Fruit fly (Drosophila melanogaster) whole organism, embryonic: ENCODE results near the gene Pss.

ENCODE experiments used
- Atf-2 ChIP-seq: fragments of 200-800 bp; sonication (Bioruptor generic); optimal IDR thresholded peaks from 2 replicates; lab custom pipeline; 2016; ENCODE audit warnings: missing biosample characterization, missing genetic modification characterization
- B-H1 ChIP-seq: fragments of 200-800 bp; sonication (Bioruptor generic); IDR thresholded peaks from 3 replicates; pipeline ENCODE4 v1.3.6; 2022; ENCODE audit warnings: missing biosample characterization, missing genetic modification characterization
- CG10366 ChIP-seq: fragments of 200-800 bp; sonication (Bioruptor generic); IDR thresholded peaks from 2 replicates; pipeline ENCODE4 v1.3.6; 2022; ENCODE audit warnings: missing biosample characterization, missing genetic modification characterization
- CG12659 ChIP-seq: fragments of 200-800 bp; sonication (Bioruptor generic); optimal IDR thresholded peaks from 3 replicates; lab custom pipeline; 2017; ENCODE audit warnings: mild to moderate bottlenecking, missing biosample characterization, missing genetic modification reagents, missing genetic modification characterization
- CG13624 ChIP-seq: fragments of 200-800 bp; sonication (Bioruptor generic); optimal IDR thresholded peaks from 2 replicates; lab custom pipeline; 2016; ENCODE audit warnings: missing biosample characterization, missing genetic modification characterization
- CG14441 ChIP-seq: fragments of 200-800 bp; sonication (Bioruptor generic); IDR thresholded peaks from 2 replicates; pipeline ENCODE4 v1.3.6; 2022; ENCODE audit warnings: missing biosample characterization, missing genetic modification characterization
- CG14667 ChIP-seq: fragments of 200-800 bp; sonication (Bioruptor generic); IDR thresholded peaks from 2 replicates; pipeline ENCODE4 v1.3.6; 2022; ENCODE audit warnings: missing biosample characterization, missing genetic modification characterization
- CG1529 ChIP-seq: fragments of 200-800 bp; sonication (Bioruptor generic); optimal IDR thresholded peaks from 3 replicates; lab custom pipeline; 2018; ENCODE audit warnings: missing biosample characterization, missing genetic modification characterization
- CG15696 ChIP-seq: fragments of 200-800 bp; sonication (Bioruptor generic); optimal IDR thresholded peaks from 2 replicates; lab custom pipeline; 2019; ENCODE audit warnings: missing biosample characterization, mild to moderate bottlenecking, missing genetic modification characterization, moderate library complexity
- CG1602 ChIP-seq: fragments of 200-800 bp; sonication (Bioruptor generic); optimal IDR thresholded peaks from 3 replicates; lab custom pipeline; 2016; ENCODE audit warnings: missing biosample characterization, missing genetic modification characterization
- CG17385 ChIP-seq: fragments of 200-800 bp; sonication (Bioruptor generic); optimal IDR thresholded peaks from 3 replicates; lab custom pipeline; 2018; ENCODE audit warnings: missing biosample characterization, mild to moderate bottlenecking, missing genetic modification characterization
- CG17829 ChIP-seq: fragments of 200-800 bp; optimal IDR thresholded peaks from 2 replicates; lab custom pipeline; 2019; ENCODE audit warnings: missing biosample characterization, mild to moderate bottlenecking, missing genetic modification characterization, moderate library complexity
- CG17912 ChIP-seq: fragments of 200-800 bp; sonication (Bioruptor generic); optimal IDR thresholded peaks from 2 replicates; lab custom pipeline; 2018; ENCODE audit warnings: missing biosample characterization, mild to moderate bottlenecking, missing genetic modification characterization
- CG18476 ChIP-seq: fragments of 200-800 bp; sonication (Bioruptor generic); optimal IDR thresholded peaks from 2 replicates; lab custom pipeline; 2016; ENCODE audit warnings: missing biosample characterization, mild to moderate bottlenecking, missing genetic modification characterization
- CG2875 ChIP-seq: fragments of 200-800 bp; sonication (Bioruptor generic); optimal IDR thresholded peaks from 2 replicates; lab custom pipeline; 2017; ENCODE audit warnings: missing biosample characterization, mild to moderate bottlenecking, missing genetic modification characterization, missing genetic modification reagents
- CG31441 ChIP-seq: fragments of 200-800 bp; sonication (Bioruptor generic); IDR thresholded peaks from 2 replicates; pipeline ENCODE4 v1.3.6; 2022; ENCODE audit warnings: missing biosample characterization, missing genetic modification characterization
- CG32767 ChIP-seq: fragments of 200-800 bp; sonication (Bioruptor generic); IDR thresholded peaks from 2 replicates; pipeline ENCODE4 v1.3.6; 2022; ENCODE audit warnings: missing biosample characterization, missing genetic modification characterization
- CG3995 ChIP-seq: fragments of 200-800 bp; sonication (Bioruptor generic); optimal IDR thresholded peaks from 3 replicates; lab custom pipeline; 2016; ENCODE audit warnings: missing biosample characterization, missing genetic modification characterization
- CG43689 ChIP-seq: fragments of 200-800 bp; sonication (Bioruptor generic); IDR thresholded peaks from 2 replicates; pipeline ENCODE4 v1.3.6; 2022; ENCODE audit warnings: missing biosample characterization, missing genetic modification characterization
- CG5180 ChIP-seq: fragments of 200-800 bp; sonication (Bioruptor generic); optimal IDR thresholded peaks from 3 replicates; lab custom pipeline; 2017; ENCODE audit warnings: missing biosample characterization, missing genetic modification characterization, mild to moderate bottlenecking, moderate library complexity, missing genetic modification reagents
- CG8089 ChIP-seq: fragments of 200-800 bp; sonication (Bioruptor generic); optimal IDR thresholded peaks from 3 replicates; lab custom pipeline; 2016; ENCODE audit warnings: missing biosample characterization, missing genetic modification characterization
- Chrac-16 ChIP-seq: fragments of 200-800 bp; sonication (Bioruptor generic); optimal IDR thresholded peaks from 3 replicates; lab custom pipeline; 2016; ENCODE audit warnings: missing biosample characterization, missing genetic modification characterization
- Dip2 ChIP-seq: fragments of 200-800 bp; sonication (Bioruptor generic); IDR thresholded peaks from 2 replicates; pipeline ENCODE4 v1.3.6; 2022; ENCODE audit warnings: missing biosample characterization, missing genetic modification characterization
- Drgx ChIP-seq: fragments of 200-800 bp; sonication (Bioruptor generic); IDR thresholded peaks from 2 replicates; pipeline ENCODE4 v1.3.6; 2022; ENCODE audit warnings: missing biosample characterization, missing genetic modification characterization
- Elba2 ChIP-seq: fragments of 200-800 bp; sonication (Bioruptor generic); optimal IDR thresholded peaks from 3 replicates; lab custom pipeline; 2016; ENCODE audit warnings: missing biosample characterization, missing genetic modification characterization
- Ets97D ChIP-seq: fragments of 200-800 bp; sonication (Bioruptor generic); optimal IDR thresholded peaks from 3 replicates; lab custom pipeline; 2016; ENCODE audit warnings: missing biosample characterization, missing genetic modification characterization
- HmgZ ChIP-seq: fragments of 200-800 bp; sonication (Bioruptor generic); optimal IDR thresholded peaks from 2 replicates; lab custom pipeline; 2018; ENCODE audit warnings: missing biosample characterization, mild to moderate bottlenecking, missing genetic modification characterization
- Hr39 ChIP-seq: fragments of >200 bp; optimal IDR thresholded peaks from 2 replicates; lab custom pipeline; 2017
- Vsx1 ChIP-seq: fragments of 200-800 bp; sonication (Bioruptor generic); optimal IDR thresholded peaks from 2 replicates; lab custom pipeline; 2017; ENCODE audit warnings: missing biosample characterization, mild to moderate bottlenecking, missing genetic modification characterization, missing genetic modification reagents
- ato ChIP-seq: fragments of 200-800 bp; sonication (Bioruptor generic); IDR thresholded peaks from 2 replicates; pipeline ENCODE4 v1.3.6; 2022; ENCODE audit warnings: missing biosample characterization, missing genetic modification characterization; ENCODE audit not compliant: partially characterized antibody
- bcd ChIP-seq: fragments of 200-800 bp; sonication (Bioruptor generic); optimal IDR thresholded peaks from 2 replicates; lab custom pipeline; 2017; ENCODE audit warnings: missing biosample characterization, mild to moderate bottlenecking, missing genetic modification characterization
- chif ChIP-seq, 2 experiments: fragments of 200-800 bp; sonication (Bioruptor generic); optimal IDR thresholded peaks; 3 replicates each; lab custom pipeline; 2016; ENCODE audit warnings: missing biosample characterization in 2 of 2, missing genetic modification characterization in 2 of 2
- corto ChIP-seq: fragments of 200-800 bp; sonication (Bioruptor generic); optimal IDR thresholded peaks from 2 replicates; lab custom pipeline; 2016; ENCODE audit warnings: missing biosample characterization, mild to moderate bottlenecking, missing genetic modification characterization, moderate library complexity
- da ChIP-seq: fragments of 200-800 bp; sonication (Bioruptor generic); optimal IDR thresholded peaks from 2 replicates; lab custom pipeline; 2016; ENCODE audit warnings: missing biosample characterization, missing genetic modification characterization
- grn ChIP-seq: fragments of 200-800 bp; sonication (Bioruptor generic); optimal IDR thresholded peaks from 3 replicates; lab custom pipeline; 2017; ENCODE audit warnings: missing biosample characterization, missing genetic modification characterization
- kay ChIP-seq: fragments of 200-800 bp; sonication (Bioruptor generic); optimal IDR thresholded peaks from 2 replicates; lab custom pipeline; 2016; ENCODE audit warnings: missing biosample characterization, missing genetic modification characterization
- lab ChIP-seq: fragments of 200-800 bp; sonication (Bioruptor generic); optimal IDR thresholded peaks from 3 replicates; lab custom pipeline; 2017; ENCODE audit warnings: missing biosample characterization, missing genetic modification characterization, mild to moderate bottlenecking, moderate library complexity, missing genetic modification reagents
- maf-S ChIP-seq: fragments of 200-800 bp; sonication (Bioruptor generic); optimal IDR thresholded peaks from 2 replicates; lab custom pipeline; 2016; ENCODE audit warnings: missing biosample characterization, missing genetic modification characterization
- onecut ChIP-seq: fragments of 200-800 bp; sonication (Bioruptor generic); IDR thresholded peaks from 2 replicates; pipeline ENCODE4 v1.3.6; 2022; ENCODE audit warnings: missing biosample characterization, missing genetic modification characterization
- pnt ChIP-seq: fragments of 200-800 bp; sonication (Bioruptor generic); optimal IDR thresholded peaks from 3 replicates; lab custom pipeline; 2016; ENCODE audit warnings: missing biosample characterization, missing genetic modification characterization
- sd ChIP-seq: fragments of 200-800 bp; sonication (Bioruptor generic); optimal IDR thresholded peaks from 3 replicates; lab custom pipeline; 2018; ENCODE audit warnings: missing biosample characterization, mild to moderate bottlenecking, missing genetic modification characterization, moderate library complexity
- sens ChIP-seq: fragments of 200-800 bp; sonication (Bioruptor generic); peaks from one replicate; lab custom pipeline; 2016; ENCODE audit warnings: missing biosample characterization, missing genetic modification characterization
- sima ChIP-seq: fragments of 200-800 bp; sonication (Bioruptor generic); optimal IDR thresholded peaks from 2 replicates; lab custom pipeline; 2016; ENCODE audit warnings: missing biosample characterization, missing genetic modification characterization
- slp2 ChIP-seq: fragments of 200-800 bp; sonication (Bioruptor generic); optimal IDR thresholded peaks from 2 replicates; lab custom pipeline; 2016; ENCODE audit warnings: missing biosample characterization, missing genetic modification characterization
- sob ChIP-seq: fragments of 200-800 bp; sonication (Bioruptor generic); IDR thresholded peaks from 2 replicates; pipeline ENCODE4 v1.3.6; 2022; ENCODE audit warnings: missing biosample characterization, missing genetic modification characterization
- tll ChIP-seq, 2 experiments: fragments of 200-800 bp in 1 of 2; fragments of >200 bp in 1 of 2; sonication (Bioruptor generic) in 1 of 2; optimal IDR thresholded peaks; 2 replicates each; lab custom pipeline; 2017 to 2019; ENCODE audit warnings: missing biosample characterization in 2 of 2, missing genetic modification characterization in 2 of 2, mild to moderate bottlenecking in 1 of 2, moderate library complexity in 1 of 2
- twi ChIP-seq: fragments of 200-800 bp; optimal IDR thresholded peaks from 2 replicates; lab custom pipeline; 2019; ENCODE audit warnings: missing biosample characterization, mild to moderate bottlenecking, missing genetic modification characterization, moderate library complexity
- vnd ChIP-seq: fragments of 200-800 bp; sonication (Bioruptor generic); IDR thresholded peaks from 3 replicates; pipeline ENCODE4 v1.3.6; 2022; ENCODE audit warnings: missing biosample characterization, missing genetic modification characterization; ENCODE audit not compliant: partially characterized antibody
- zen ChIP-seq: fragments of 200-800 bp; sonication (Bioruptor generic); optimal IDR thresholded peaks from 3 replicates; lab custom pipeline; 2018; ENCODE audit warnings: missing biosample characterization, mild to moderate bottlenecking, missing genetic modification characterization, moderate library complexity

Gene Pss

dm6 chr3L:20509121-20509934 is 16.6 kb downstream of the Pss start (continued):
- TF ChIP-seq maf-S (peak; percentile 17), Vsx1 (GFP tag; lab: Kevin White, UChicago) (peak; percentile 58), Atf-2 (GFP tag; lab: Kevin White, UChicago) (peak; percentile 67), sens (peak; percentile 97), ato (GFP tag; lab: Robert Waterston, UW) (no peak), vnd (GFP tag; lab: Robert Waterston, UW) (no peak), corto (GFP tag; lab: Kevin White, UChicago) (no peak), CG31441 (peak; percentile 75), da (GFP tag; lab: Kevin White, UChicago) (no peak), CG14441 (GFP tag; lab: Robert Waterston, UW) (0 out of 2 replicates have a peak, but pooled peaks have one; percentile 13), Ets97D (GFP tag; lab: Kevin White, UChicago) (no peak), CG15696 (peak; percentile 62), CG2875 (GFP tag; lab: Kevin White, UChicago) (peak; percentile 75), tll (GFP tag; optimal IDR thresholded peaks at IDR 0.05; lab: Kevin White, UChicago) (no peak), B-H1 (GFP tag; lab: Robert Waterston, UW) (no peak; the same call in 2 of the 3 replicates), CG10366 (peak; percentile 23), CG1529 (peak; percentile 60), CG17385 (GFP tag; lab: Kevin White, UChicago) (peak; percentile 81), sd (tag; lab: Kevin White, UChicago) (peak; percentile 49), Drgx (GFP tag; lab: Robert Waterston, UW) (peak; percentile 41; the same call in 1 of the 2 replicates), CG17829 (tag; lab: Kevin White, UChicago) (peak; percentile 81), chif (GFP tag; optimal IDR thresholded peaks at IDR 0.05; lab: Kevin White, UChicago) (peak; percentile 57 to 67), CG1602 (GFP tag; lab: Kevin White, UChicago) (peak; percentile 60), Elba2 (GFP tag; lab: Kevin White, UChicago) (no peak), CG32767 (GFP tag; lab: Robert Waterston, UW) (peak; percentile 60; the same call in 1 of the 2 replicates), CG8089 (GFP tag; lab: Kevin White, UChicago) (peak; percentile 50), kay (GFP tag; lab: Kevin White, UChicago) (no peak), Dip2 (GFP tag; lab: Robert Waterston, UW) (no peak), CG17912 (GFP tag; lab: Kevin White, UChicago) (no peak), lab (GFP tag; lab: Kevin White, UChicago) (peak; percentile 85), sob (GFP tag; lab: Robert Waterston, UW) (peak; percentile 39; the same call in 1 of the 2 replicates), CG13624 (peak; percentile 83), bcd (GFP tag; lab: Kevin White, UChicago) (peak; percentile 82), Chrac-16 (GFP tag; lab: Kevin White, UChicago) (peak; percentile 57), CG3995 (peak; percentile 41), pnt (GFP tag; lab: Kevin White, UChicago) (peak; percentile 48), twi (tag; lab: Kevin White, UChicago) (peak; percentile 64), slp2 (GFP tag; lab: Kevin White, UChicago) (peak; percentile 71), CG12659 (GFP tag; lab: Kevin White, UChicago) (peak; percentile 86), Hr39 (no peak), sima (GFP tag; lab: Kevin White, UChicago) (no peak), zen (tag; lab: Kevin White, UChicago) (peak; percentile 25), CG43689 (GFP tag; lab: Robert Waterston, UW) (no peak), CG18476 (GFP tag; lab: Kevin White, UChicago) (peak; percentile 72), onecut (peak; percentile 34; the same call in 1 of the 2 replicates), HmgZ (tag; lab: Kevin White, UChicago) (peak; percentile 64), grn (GFP tag; lab: Kevin White, UChicago) (peak; percentile 88), CG5180 (GFP tag; lab: Kevin White, UChicago) (peak; percentile 56), CG14667 (no peak)
